Worm (Caenorhabditis elegans) whole organism, L4 larva: ENCODE measurements around the gene mak-1.

Source experiments
- D1046.2 ChIP-seq: fragments of 200-800 bp; sonication (Bioruptor generic); IDR thresholded peaks from 2 replicates; pipeline ENCODE4 v1.3.6; 2022; ENCODE audit warnings: missing genetic modification characterization, missing compliant biosample characterization
- T20F7.1 ChIP-seq: fragments of 200-800 bp; sonication (Bioruptor generic); optimal IDR thresholded peaks from 2 replicates; lab custom pipeline; 2018; ENCODE audit warnings: mild to moderate bottlenecking, missing genetic modification characterization, missing compliant biosample characterization
- Y105C5A.15 ChIP-seq: fragments of 200-800 bp; sonication (Bioruptor generic); IDR thresholded peaks from 2 replicates; pipeline ENCODE4 v1.3.6; 2022; ENCODE audit warnings: missing genetic modification characterization, missing compliant biosample characterization
- aha-1 ChIP-seq: fragments of 150-350 bp; peaks from one replicate; lab custom pipeline; 2014; ENCODE audit warnings: missing biosample characterization, missing genetic modification characterization
- attf-4 ChIP-seq: sonication (generic microtip); optimal IDR thresholded peaks from 3 replicates; lab custom pipeline; 2017; ENCODE audit warnings: missing biosample characterization, missing genetic modification characterization
- ceh-32 ChIP-seq: sonication (generic microtip); optimal IDR thresholded peaks from 2 replicates; lab custom pipeline; 2016; ENCODE audit warnings: mild to moderate bottlenecking, missing genetic modification characterization, missing compliant biosample characterization; ENCODE audit not compliant: poor library complexity
- ceh-62 ChIP-seq: sonication (generic microtip); optimal IDR thresholded peaks from 2 replicates; lab custom pipeline; 2017; ENCODE audit warnings: missing biosample characterization, missing genetic modification characterization
- ceh-82 ChIP-seq: sonication (generic microtip); optimal IDR thresholded peaks from 2 replicates; lab custom pipeline; 2017; ENCODE audit warnings: missing biosample characterization, missing genetic modification characterization
- ces-1 ChIP-seq: fragments of 150-350 bp; sonication (generic microtip); optimal IDR thresholded peaks from 4 replicates; lab custom pipeline; 2014; ENCODE audit warnings: missing biosample characterization, missing genetic modification reagents, missing genetic modification characterization
- cey-2 ChIP-seq: sonication (generic microtip); optimal IDR thresholded peaks from 3 replicates; lab custom pipeline; 2017; ENCODE audit warnings: missing genetic modification characterization, mild to moderate bottlenecking, missing compliant biosample characterization, antibody characterized with exemption, borderline replicate concordance; ENCODE audit not compliant: insufficient read depth
- dmd-6 ChIP-seq: fragments of 200-800 bp; sonication (Bioruptor generic); IDR thresholded peaks from 2 replicates; pipeline ENCODE4 v1.3.6; 2022; ENCODE audit warnings: missing genetic modification reagents, missing genetic modification characterization, missing compliant biosample characterization
- dmd-8 ChIP-seq: fragments of 200-800 bp; sonication (Bioruptor generic); IDR thresholded peaks from 2 replicates; pipeline ENCODE4 v1.3.6; 2022; ENCODE audit warnings: missing genetic modification characterization, missing compliant biosample characterization
- duxl-1 ChIP-seq: sonication (generic microtip); optimal IDR thresholded peaks from 2 replicates; lab custom pipeline; 2016; ENCODE audit warnings: mild to moderate bottlenecking, missing genetic modification characterization, moderate library complexity, missing compliant biosample characterization; ENCODE audit not compliant: poor library complexity
- egl-27 ChIP-seq: sonication (generic microtip); optimal IDR thresholded peaks from 3 replicates; lab custom pipeline; 2017; ENCODE audit warnings: missing biosample characterization, missing genetic modification reagents, missing genetic modification characterization
- fos-1 ChIP-seq: fragments of 150-350 bp; optimal IDR thresholded peaks from 2 replicates; lab custom pipeline; 2014; ENCODE audit warnings: missing biosample characterization, missing genetic modification characterization
- gei-8 ChIP-seq: fragments of 200-800 bp; sonication (Bioruptor generic); optimal IDR thresholded peaks from 2 replicates; lab custom pipeline; 2018; ENCODE audit warnings: mild to moderate bottlenecking, missing genetic modification characterization, missing compliant biosample characterization
- hlh-11 ChIP-seq: fragments of 200-800 bp; sonication (Bioruptor generic); optimal IDR thresholded peaks from 2 replicates; lab custom pipeline; 2018; ENCODE audit warnings: mild to moderate bottlenecking, missing genetic modification characterization, missing compliant biosample characterization
- hmg-1.1 ChIP-seq: fragments of 200-800 bp; sonication (Bioruptor generic); IDR thresholded peaks from 2 replicates; pipeline ENCODE4 v1.3.6; 2022; ENCODE audit warnings: missing genetic modification reagents, missing genetic modification characterization, missing compliant biosample characterization
- lim-7 ChIP-seq: fragments of 200-800 bp; sonication (Bioruptor generic); IDR thresholded peaks from 2 replicates; pipeline ENCODE4 v1.3.6; 2022; ENCODE audit warnings: missing genetic modification characterization, missing compliant biosample characterization
- lin-39 ChIP-seq: fragments of 150-350 bp; optimal IDR thresholded peaks from 2 replicates; lab custom pipeline; 2014; ENCODE audit warnings: missing biosample characterization, missing genetic modification reagents, missing genetic modification characterization
- madf-5 ChIP-seq, 2 experiments: fragments of 200-800 bp; sonication (Bioruptor generic); IDR thresholded peaks; 2 replicates each; pipeline ENCODE4 v1.3.6; 2022; ENCODE audit warnings: missing compliant biosample characterization in 2 of 2, missing genetic modification characterization in 2 of 2
- mdl-1 ChIP-seq, 2 experiments: fragments of 150-350 bp in 1 of 2; sonication (generic microtip) in 1 of 2; optimal IDR thresholded peaks; 2 replicates each; lab custom pipeline; 2014 to 2017; ENCODE audit warnings: missing biosample characterization in 2 of 2, missing genetic modification characterization in 2 of 2
- mes-2 ChIP-seq: sonication (generic microtip); optimal IDR thresholded peaks from 2 replicates; lab custom pipeline; 2016; ENCODE audit warnings: missing genotype, mild to moderate bottlenecking, missing genetic modification characterization, missing compliant biosample characterization; ENCODE audit not compliant: poor library complexity, severe bottlenecking
- mxl-3 ChIP-seq: fragments of 200-800 bp; sonication (Bioruptor generic); optimal IDR thresholded peaks from 2 replicates; lab custom pipeline; 2018; ENCODE audit warnings: mild to moderate bottlenecking, missing genetic modification characterization, missing compliant biosample characterization
- nhr-237 ChIP-seq: sonication (generic microtip); optimal IDR thresholded peaks from 2 replicates; lab custom pipeline; 2017; ENCODE audit warnings: missing biosample characterization, missing genetic modification characterization
- nhr-28 ChIP-seq: fragments of 150-350 bp; optimal IDR thresholded peaks from 2 replicates; lab custom pipeline; 2014; ENCODE audit warnings: missing biosample characterization, missing genetic modification characterization
- nhr-41 ChIP-seq: fragments of 200-800 bp; sonication (Bioruptor generic); IDR thresholded peaks from 2 replicates; pipeline ENCODE4 v1.3.6; 2022; ENCODE audit warnings: missing genetic modification reagents, missing genetic modification characterization, missing compliant biosample characterization
- nhr-42 ChIP-seq: fragments of 200-800 bp; sonication (Bioruptor generic); IDR thresholded peaks from 2 replicates; pipeline ENCODE4 v1.3.6; 2022; ENCODE audit warnings: missing genetic modification characterization, missing compliant biosample characterization
- nhr-48 ChIP-seq: sonication (generic microtip); optimal IDR thresholded peaks from 2 replicates; lab custom pipeline; 2016; ENCODE audit warnings: mild to moderate bottlenecking, missing genetic modification characterization, missing compliant biosample characterization
- nhr-76 ChIP-seq: fragments of 150-350 bp; optimal IDR thresholded peaks from 2 replicates; lab custom pipeline; 2014; ENCODE audit warnings: missing biosample characterization, missing genetic modification characterization
- pqm-1 ChIP-seq: sonication (generic microtip); optimal IDR thresholded peaks from 2 replicates; lab custom pipeline; 2017; ENCODE audit warnings: missing biosample characterization, missing genetic modification characterization
- snpc-1.2 ChIP-seq: fragments of 200-800 bp; sonication (Bioruptor generic); IDR thresholded peaks from 2 replicates; pipeline ENCODE4 v1.3.6; 2022; ENCODE audit warnings: missing genetic modification reagents, missing genetic modification characterization, missing compliant biosample characterization
- snpc-4 ChIP-seq: fragments of 150-350 bp; optimal IDR thresholded peaks from 2 replicates; lab custom pipeline; 2014; ENCODE audit warnings: missing biosample characterization, missing genetic modification characterization
- tra-1 ChIP-seq: fragments of 200-800 bp; sonication (Bioruptor generic); IDR thresholded peaks from 2 replicates; pipeline ENCODE4 v1.3.6; 2022; ENCODE audit warnings: missing genetic modification reagents, missing genetic modification characterization, missing compliant biosample characterization
- unc-130 ChIP-seq: sonication (generic microtip); optimal IDR thresholded peaks from 2 replicates; lab custom pipeline; 2016; ENCODE audit warnings: missing genetic modification reagents, missing genetic modification characterization, missing compliant biosample characterization
- unc-39 ChIP-seq: sonication (generic microtip); optimal IDR thresholded peaks from 2 replicates; lab custom pipeline; 2017; ENCODE audit warnings: missing biosample characterization, missing genetic modification characterization
- unc-62 ChIP-seq, 3 experiments: fragments of 150-350 bp in 1 of 3; sonication (generic microtip); optimal IDR thresholded peaks in 2 of 3; peaks in 1 of 3; 1 replicate in 1 of 3; 2 replicates in 2 of 3; lab custom pipeline; 2014 to 2017; ENCODE audit warnings: missing biosample characterization in 3 of 3, missing genetic modification characterization in 3 of 3, missing genetic modification reagents in 3 of 3, missing genotype in 1 of 3
- zag-1 ChIP-seq: fragments of 150-350 bp; optimal IDR thresholded peaks from 2 replicates; lab custom pipeline; 2014; ENCODE audit warnings: missing biosample characterization, missing genetic modification characterization
- zfp-3 ChIP-seq: fragments of 200-800 bp; sonication (Bioruptor generic); conservative IDR thresholded peaks from 2 replicates; pipeline ENCODE4 v1.3.6; 2022; ENCODE audit warnings: missing genetic modification reagents, missing genetic modification characterization, missing compliant biosample characterization
- ztf-11 ChIP-seq: fragments of 150-350 bp; optimal IDR thresholded peaks from 2 replicates; lab custom pipeline; 2014; ENCODE audit warnings: missing biosample characterization, missing genetic modification characterization

Gene mak-1

DNA sequence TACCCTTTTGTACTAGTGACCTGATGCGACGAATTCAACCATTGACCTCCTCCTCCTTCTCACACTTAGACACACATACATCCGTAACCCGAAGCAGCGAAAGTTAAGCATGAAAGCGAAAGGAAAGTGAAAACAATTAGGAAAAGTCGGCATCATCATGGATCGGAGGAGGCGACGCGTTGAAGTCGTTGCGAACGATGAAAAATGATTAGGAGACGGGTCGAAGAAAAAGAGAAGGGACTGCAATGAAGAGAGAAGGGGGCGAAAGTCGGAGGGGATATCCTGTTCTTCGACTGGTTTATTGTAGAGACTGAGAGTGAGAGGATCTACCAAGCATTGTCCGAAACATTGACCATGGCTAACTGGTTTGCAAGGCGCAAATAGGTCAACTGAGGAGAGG lies 7.2 kb downstream of the mak-1 start:
- TF ChIP-seq zfp-3 (GFP tag; lab: Robert Waterston, UW) = no peak
- TF ChIP-seq pqm-1 = no peak
- TF ChIP-seq tra-1 (GFP tag; lab: Robert Waterston, UW) = no peak
- no peak for TF ChIP-seq T20F7.1 (GFP tag; lab: Kevin White, UChicago)
- TF ChIP-seq ceh-32 (tag; lab: Kevin White, UChicago) = no peak
- peak in 1 of 2 experiments; percentile 47 for TF ChIP-seq unc-62 (GFP tag; optimal IDR thresholded peaks at IDR 0.05 in 1 of 2; lab: Kevin White, UChicago)
- TF ChIP-seq unc-62 (tag; optimal IDR thresholded peaks at IDR 0.05; lab: Kevin White, UChicago) = no peak
- TF ChIP-seq dmd-6 = no peak
- peak; percentile 55 for TF ChIP-seq nhr-48
- no peak for TF ChIP-seq unc-130 (GFP tag; lab: Kevin White, UChicago)
- no peak for TF ChIP-seq ceh-62 (tag; lab: Kevin White, UChicago)
- TF ChIP-seq unc-39 (tag; lab: Kevin White, UChicago) = no peak
- peak; percentile 46 for TF ChIP-seq mxl-3 (GFP tag; lab: Kevin White, UChicago)
- no peak for TF ChIP-seq ces-1 (GFP tag; lab: Kevin White, UChicago)
- TF ChIP-seq hmg-1.1 = no peak
- TF ChIP-seq nhr-28 (tag; lab: Kevin White, UChicago) = peak; percentile 35
- no peak for TF ChIP-seq egl-27 (tag; lab: Kevin White, UChicago)
- TF ChIP-seq attf-4 = no peak
- no peak for TF ChIP-seq nhr-76 (tag; lab: Kevin White, UChicago)
- TF ChIP-seq D1046.2 (GFP tag; lab: Robert Waterston, UW) = no peak
- TF ChIP-seq aha-1 = peak; percentile 92
- no peak for TF ChIP-seq madf-5 (GFP tag; IDR thresholded peaks at IDR 0.05; lab: Robert Waterston, UW)
- no peak for TF ChIP-seq duxl-1
- peak in 1 of 2 experiments; percentile 63 for TF ChIP-seq mdl-1 (tag; optimal IDR thresholded peaks at IDR 0.05; lab: Kevin White, UChicago)
- no peak for TF ChIP-seq Y105C5A.15 (GFP tag; lab: Robert Waterston, UW)
- TF ChIP-seq mes-2 (tag; lab: Kevin White, UChicago) = no peak
- TF ChIP-seq ztf-11 (tag; lab: Kevin White, UChicago) = no peak
- TF ChIP-seq gei-8 (GFP tag; lab: Kevin White, UChicago) = no peak
- TF ChIP-seq hlh-11 (tag; lab: Kevin White, UChicago) = peak; percentile 66
- no peak for TF ChIP-seq fos-1 (tag; lab: Kevin White, UChicago)
- no peak for TF ChIP-seq nhr-237 (tag; lab: Kevin White, UChicago)
- no peak for TF ChIP-seq lin-39 (tag; lab: Kevin White, UChicago)
- no peak for TF ChIP-seq nhr-42 (GFP tag; lab: Robert Waterston, UW)
- TF ChIP-seq snpc-1.2 = no peak
- TF ChIP-seq cey-2 (tag; lab: Kevin White, UChicago) = no peak

DNA sequence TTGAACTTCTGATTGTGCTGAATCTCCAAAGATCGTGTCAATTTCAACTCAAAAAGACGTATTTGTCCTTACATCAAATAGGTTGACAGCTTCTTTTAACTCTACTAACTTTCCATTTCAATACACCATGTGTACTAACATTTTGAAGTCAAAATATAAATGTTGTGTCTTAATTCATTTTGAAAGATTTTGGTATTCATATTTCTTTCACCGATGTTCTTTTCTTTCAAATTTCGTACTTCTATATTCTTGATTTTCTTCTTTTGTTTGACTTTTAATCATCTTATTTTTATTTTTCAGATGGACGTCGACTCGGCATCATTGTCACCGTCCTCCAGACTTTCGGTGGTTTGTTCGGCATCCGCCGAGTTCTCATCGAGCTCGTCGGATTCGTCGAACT lies 7.8 kb downstream of the mak-1 start, which contains the start of gene atf-2:
atf-2 (plus strand) TSS at position 301 of the 400 bp plus-strand sequence.
- TF ChIP-seq snpc-4 (tag; lab: Kevin White, UChicago) (no peak), dmd-8 (GFP tag; lab: Robert Waterston, UW) (no peak), zfp-3 (GFP tag; lab: Robert Waterston, UW) (no peak), zag-1 (tag; lab: Kevin White, UChicago) (no peak), nhr-41 (no peak)

DNA sequence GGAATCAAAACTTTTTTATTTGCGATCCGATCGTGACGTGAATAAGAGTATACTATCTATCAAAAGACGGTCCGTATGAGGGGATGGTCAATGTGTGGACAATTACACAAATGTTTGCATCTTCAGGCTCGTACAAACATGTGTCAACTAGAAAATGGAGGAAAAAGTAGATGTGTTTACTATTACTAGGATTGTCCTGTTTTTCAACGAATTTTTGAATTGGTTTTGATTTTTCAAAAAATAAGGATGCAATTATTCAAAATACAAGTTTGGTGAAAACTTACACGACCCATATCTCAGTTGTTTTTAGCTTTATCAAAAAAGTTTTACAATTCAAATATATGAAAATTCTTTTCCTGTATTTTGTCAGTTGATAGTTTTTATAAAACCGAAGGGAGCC lies 11.4 kb downstream of the mak-1 start, which contains the start of gene K08F8.7:
K08F8.7 (minus strand) TSS at position 101 of the 400 bp plus-strand sequence.
- TF ChIP-seq ceh-82 (tag; lab: Kevin White, UChicago) = no peak
- TF ChIP-seq lim-7 (GFP tag; lab: Robert Waterston, UW) = no peak
